Fruit fly (Drosophila melanogaster) whole organism, embryonic: Measurements from ENCODE around the gene Upf2.
A peak's percentile ranks its signal among the peaks of the same experiment; 100 is the strongest.

ENCODE experiments used
- Abd-B ChIP-seq: fragments of 200-800 bp; sonication (Bioruptor generic); optimal IDR thresholded peaks from 2 replicates; lab custom pipeline; 2018; ENCODE audit warnings: missing biosample characterization, mild to moderate bottlenecking, missing genetic modification characterization, moderate library complexity
- Ada2b ChIP-seq: fragments of 200-800 bp; sonication (Bioruptor generic); IDR thresholded peaks from 2 replicates; pipeline ENCODE4 v1.3.6; 2022; ENCODE audit warnings: missing biosample characterization, missing genetic modification characterization
- Atf3 ChIP-seq: fragments of 200-800 bp; sonication (Bioruptor generic); optimal IDR thresholded peaks from 3 replicates; lab custom pipeline; 2016; ENCODE audit warnings: missing biosample characterization, missing genetic modification characterization
- BEAF-32 ChIP-seq: fragments of 200-800 bp; sonication (Bioruptor generic); optimal IDR thresholded peaks from 3 replicates; lab custom pipeline; 2017; ENCODE audit warnings: missing biosample characterization, missing genetic modification characterization, mild to moderate bottlenecking, moderate library complexity, missing genetic modification reagents
- Bdp1 ChIP-seq: fragments of 200-800 bp; sonication (Bioruptor generic); optimal IDR thresholded peaks from 3 replicates; lab custom pipeline; 2016; ENCODE audit warnings: missing biosample characterization, missing genetic modification characterization
- CG10431 ChIP-seq: fragments of 200-800 bp; sonication (Bioruptor generic); optimal IDR thresholded peaks from 3 replicates; lab custom pipeline; 2018; ENCODE audit warnings: missing biosample characterization, mild to moderate bottlenecking, missing genetic modification characterization
- CG10654 ChIP-seq: fragments of 200-800 bp; sonication (Bioruptor generic); optimal IDR thresholded peaks from 2 replicates; lab custom pipeline; 2016; ENCODE audit warnings: missing biosample characterization, missing genetic modification characterization
- CG11398 ChIP-seq: fragments of 200-800 bp; sonication (Bioruptor generic); optimal IDR thresholded peaks from 2 replicates; lab custom pipeline; 2016; ENCODE audit warnings: missing biosample characterization, missing genetic modification characterization
- CG11696 ChIP-seq: fragments of 200-800 bp; sonication (Bioruptor generic); IDR thresholded peaks from 2 replicates; pipeline ENCODE4 v1.3.6; 2022; ENCODE audit warnings: missing biosample characterization, missing genetic modification characterization
- CG11723 ChIP-seq: fragments of 200-800 bp; sonication (Bioruptor generic); optimal IDR thresholded peaks from 2 replicates; lab custom pipeline; 2017; ENCODE audit warnings: missing biosample characterization, mild to moderate bottlenecking, missing genetic modification characterization
- CG12071 ChIP-seq: fragments of 200-800 bp; sonication (Bioruptor generic); optimal IDR thresholded peaks from 3 replicates; lab custom pipeline; 2018; ENCODE audit warnings: missing biosample characterization, mild to moderate bottlenecking, missing genetic modification characterization
- CG1603 ChIP-seq: fragments of 200-800 bp; sonication (Bioruptor generic); optimal IDR thresholded peaks from 2 replicates; lab custom pipeline; 2019; ENCODE audit warnings: missing biosample characterization, mild to moderate bottlenecking, missing genetic modification characterization, moderate library complexity
- CG16863 ChIP-seq: fragments of 200-800 bp; sonication (Bioruptor generic); optimal IDR thresholded peaks from 3 replicates; lab custom pipeline; 2016; ENCODE audit warnings: missing biosample characterization, missing genetic modification characterization
- CG17912 ChIP-seq: fragments of 200-800 bp; sonication (Bioruptor generic); optimal IDR thresholded peaks from 2 replicates; lab custom pipeline; 2018; ENCODE audit warnings: missing biosample characterization, mild to moderate bottlenecking, missing genetic modification characterization
- CG18262 ChIP-seq: fragments of 200-800 bp; optimal IDR thresholded peaks from 3 replicates; lab custom pipeline; 2019; ENCODE audit warnings: missing biosample characterization, mild to moderate bottlenecking, missing genetic modification characterization, moderate library complexity
- CG1832 ChIP-seq: fragments of 200-800 bp; sonication (Bioruptor generic); optimal IDR thresholded peaks from 2 replicates; lab custom pipeline; 2017; ENCODE audit warnings: missing biosample characterization, mild to moderate bottlenecking, missing genetic modification characterization, inconsistent platforms
- CG30020 ChIP-seq: fragments of 200-800 bp; optimal IDR thresholded peaks from 2 replicates; lab custom pipeline; 2019; ENCODE audit warnings: missing biosample characterization, mild to moderate bottlenecking, missing genetic modification characterization, moderate library complexity
- CG6683 ChIP-seq: fragments of 200-800 bp; sonication (Bioruptor generic); optimal IDR thresholded peaks from 2 replicates; lab custom pipeline; 2017; ENCODE audit warnings: missing biosample characterization, mild to moderate bottlenecking, missing genetic modification characterization, missing genetic modification reagents
- CG7928 ChIP-seq: fragments of 200-800 bp; sonication (Bioruptor generic); optimal IDR thresholded peaks from 2 replicates; lab custom pipeline; 2017; ENCODE audit warnings: missing biosample characterization, mild to moderate bottlenecking, missing genetic modification characterization
- CG7987 ChIP-seq: fragments of 200-800 bp; sonication (Bioruptor generic); optimal IDR thresholded peaks from 2 replicates; lab custom pipeline; 2018; ENCODE audit warnings: missing biosample characterization, mild to moderate bottlenecking, missing genetic modification characterization, moderate library complexity
- CG8089 ChIP-seq: fragments of 200-800 bp; sonication (Bioruptor generic); optimal IDR thresholded peaks from 3 replicates; lab custom pipeline; 2016; ENCODE audit warnings: missing biosample characterization, missing genetic modification characterization
- CG9437 ChIP-seq: fragments of 200-800 bp; sonication (Bioruptor generic); optimal IDR thresholded peaks from 2 replicates; lab custom pipeline; 2018; ENCODE audit warnings: missing biosample characterization, mild to moderate bottlenecking, missing genetic modification characterization
- CG9797 ChIP-seq: fragments of 200-800 bp; sonication (Bioruptor generic); optimal IDR thresholded peaks from 3 replicates; lab custom pipeline; 2018; ENCODE audit warnings: missing biosample characterization, mild to moderate bottlenecking, missing genetic modification characterization
- Camta ChIP-seq: fragments of 200-800 bp; sonication (Bioruptor generic); optimal IDR thresholded peaks from 2 replicates; lab custom pipeline; 2016; ENCODE audit warnings: missing biosample characterization, missing genetic modification characterization
- Fer2 ChIP-seq: fragments of 200-800 bp; sonication (Bioruptor generic); optimal IDR thresholded peaks from 2 replicates; lab custom pipeline; 2018; ENCODE audit warnings: missing biosample characterization, mild to moderate bottlenecking, missing genetic modification characterization, moderate library complexity
- HHEX ChIP-seq: fragments of 200-800 bp; sonication (Bioruptor generic); optimal IDR thresholded peaks from 3 replicates; lab custom pipeline; 2017; ENCODE audit warnings: missing biosample characterization, mild to moderate bottlenecking, missing genetic modification characterization, missing genetic modification reagents
- HLHmδ ChIP-seq: fragments of 200-800 bp; sonication (Bioruptor generic); optimal IDR thresholded peaks from 2 replicates; lab custom pipeline; 2018; ENCODE audit warnings: missing biosample characterization, mild to moderate bottlenecking, missing genetic modification characterization, moderate library complexity
- HmgZ ChIP-seq: fragments of 200-800 bp; sonication (Bioruptor generic); optimal IDR thresholded peaks from 2 replicates; lab custom pipeline; 2018; ENCODE audit warnings: missing biosample characterization, mild to moderate bottlenecking, missing genetic modification characterization
- Max ChIP-seq: fragments of 200-800 bp; sonication (Bioruptor generic); optimal IDR thresholded peaks from 2 replicates; lab custom pipeline; 2016; ENCODE audit warnings: missing biosample characterization, mild to moderate bottlenecking, missing genetic modification characterization
- Meics ChIP-seq: fragments of 200-800 bp; sonication (Bioruptor generic); optimal IDR thresholded peaks from 2 replicates; lab custom pipeline; 2017; ENCODE audit warnings: missing biosample characterization, mild to moderate bottlenecking, missing genetic modification characterization
- Mes4 ChIP-seq: fragments of 200-800 bp; sonication (Bioruptor generic); optimal IDR thresholded peaks from 2 replicates; lab custom pipeline; 2016; ENCODE audit warnings: missing biosample characterization, missing genetic modification characterization
- Pdp1 ChIP-seq, 2 experiments: fragments of 200-800 bp; sonication (Bioruptor generic); optimal IDR thresholded peaks; 3 replicates each; lab custom pipeline; 2016; ENCODE audit warnings: missing biosample characterization in 2 of 2, missing genetic modification characterization in 2 of 2, mild to moderate bottlenecking in 1 of 2, moderate library complexity in 1 of 2
- Side ChIP-seq: fragments of 200-800 bp; sonication (Bioruptor generic); optimal IDR thresholded peaks from 2 replicates; lab custom pipeline; 2016; ENCODE audit warnings: missing biosample characterization, missing genetic modification characterization
- abd-A ChIP-seq: fragments of 200-800 bp; sonication (Bioruptor generic); optimal IDR thresholded peaks from 3 replicates; lab custom pipeline; 2019; ENCODE audit warnings: missing biosample characterization, mild to moderate bottlenecking, missing genetic modification characterization, moderate library complexity
- bbx ChIP-seq: fragments of 200-800 bp; sonication (Bioruptor generic); IDR thresholded peaks from 2 replicates; pipeline ENCODE4 v1.3.6; 2022; ENCODE audit warnings: missing biosample characterization, missing genetic modification characterization; ENCODE audit not compliant: partially characterized antibody
- crol ChIP-seq: fragments of 200-800 bp; sonication (Bioruptor generic); IDR thresholded peaks from 2 replicates; pipeline ENCODE4 v1.3.6; 2022; ENCODE audit warnings: missing biosample characterization, missing genetic modification characterization
- disco-r ChIP-seq: fragments of 200-800 bp; sonication (Bioruptor generic); optimal IDR thresholded peaks from 2 replicates; lab custom pipeline; 2016; ENCODE audit warnings: missing biosample characterization, missing genetic modification characterization
- gcm2 ChIP-seq: fragments of 200-800 bp; sonication (Bioruptor generic); optimal IDR thresholded peaks from 2 replicates; lab custom pipeline; 2016; ENCODE audit warnings: missing biosample characterization, missing genetic modification characterization
- gro ChIP-seq: fragments of 200-800 bp; sonication (Bioruptor generic); optimal IDR thresholded peaks from 2 replicates; lab custom pipeline; 2016; ENCODE audit warnings: missing biosample characterization, missing genetic modification characterization
- ham ChIP-seq: fragments of 200-800 bp; sonication (Bioruptor generic); IDR thresholded peaks from 2 replicates; pipeline ENCODE4 v1.3.6; 2022; ENCODE audit warnings: missing biosample characterization, missing genetic modification characterization
- ind ChIP-seq: fragments of 200-800 bp; sonication (Bioruptor generic); optimal IDR thresholded peaks from 3 replicates; lab custom pipeline; 2016; ENCODE audit warnings: missing biosample characterization, missing genetic modification characterization
- jing ChIP-seq: fragments of 200-800 bp; sonication (Bioruptor generic); optimal IDR thresholded peaks from 2 replicates; lab custom pipeline; 2018; ENCODE audit warnings: missing biosample characterization, mild to moderate bottlenecking, missing genetic modification characterization
- ken ChIP-seq: fragments of 200-800 bp; sonication (Bioruptor generic); IDR thresholded peaks from 3 replicates; pipeline ENCODE4 v1.3.6; 2022; ENCODE audit warnings: missing biosample characterization, missing genetic modification characterization
- nerfin-2 ChIP-seq: fragments of 200-800 bp; sonication (Bioruptor generic); IDR thresholded peaks from 2 replicates; pipeline ENCODE4 v1.3.6; 2022; ENCODE audit warnings: missing biosample characterization, missing genetic modification characterization; ENCODE audit not compliant: partially characterized antibody
- run ChIP-seq: fragments of 200-800 bp; sonication (Bioruptor generic); optimal IDR thresholded peaks from 3 replicates; lab custom pipeline; 2018; ENCODE audit warnings: missing biosample characterization, mild to moderate bottlenecking, missing genetic modification characterization
- scrt ChIP-seq: fragments of 200-800 bp; sonication (Bioruptor generic); optimal IDR thresholded peaks from 2 replicates; lab custom pipeline; 2018; ENCODE audit warnings: missing biosample characterization, mild to moderate bottlenecking, missing genetic modification characterization, moderate library complexity
- sna ChIP-seq: fragments of 200-800 bp; sonication (Bioruptor generic); IDR thresholded peaks from 2 replicates; pipeline ENCODE4 v1.3.6; 2022; ENCODE audit warnings: missing biosample characterization, missing genetic modification characterization; ENCODE audit not compliant: partially characterized antibody
- wdn ChIP-seq: fragments of 200-800 bp; sonication (Bioruptor generic); IDR thresholded peaks from 2 replicates; pipeline ENCODE4 v1.3.6; 2022; ENCODE audit warnings: missing biosample characterization, missing genetic modification characterization
- wor ChIP-seq: fragments of 200-800 bp; sonication (Bioruptor generic); IDR thresholded peaks from 2 replicates; pipeline ENCODE4 v1.3.6; 2022; ENCODE audit warnings: missing biosample characterization, missing genetic modification characterization
- zen ChIP-seq: fragments of 200-800 bp; sonication (Bioruptor generic); optimal IDR thresholded peaks from 3 replicates; lab custom pipeline; 2018; ENCODE audit warnings: missing biosample characterization, mild to moderate bottlenecking, missing genetic modification characterization, moderate library complexity

Gene Upf2

dm6 chrX:8115717-8116311 is 40.5 kb upstream of the Upf2 start, which contains the start of gene Gclc (continued):
- TF ChIP-seq wor (GFP tag; lab: Robert Waterston, UW) (no peak), Meics (GFP tag; lab: Kevin White, UChicago) (no peak), Fer2 (tag; lab: Kevin White, UChicago) (no peak), nerfin-2 (no peak), CG11398 (no peak), CG11723 (no peak), HLHmδ (GFP tag; lab: Kevin White, UChicago) (no peak), bbx (GFP tag; lab: Robert Waterston, UW) (peak; percentile 41), ind (GFP tag; lab: Kevin White, UChicago) (no peak), BEAF-32 (GFP tag; lab: Kevin White, UChicago) (peak; percentile 66), abd-A (tag; lab: Kevin White, UChicago) (no peak), Pdp1 (GFP tag; optimal IDR thresholded peaks at IDR 0.05; lab: Kevin White, UChicago) (no peak), Camta (GFP tag; lab: Kevin White, UChicago) (no peak), CG9797 (peak; percentile 64), HHEX (GFP tag; lab: Kevin White, UChicago) (peak; percentile 12), gro (GFP tag; lab: Kevin White, UChicago) (no peak), CG8089 (no peak), gcm2 (GFP tag; lab: Kevin White, UChicago) (no peak), sna (no peak), Bdp1 (GFP tag; lab: Kevin White, UChicago) (no peak), crol (GFP tag; lab: Robert Waterston, UW) (no peak), jing (no peak), CG17912 (GFP tag; lab: Kevin White, UChicago) (no peak), CG30020 (tag; lab: Kevin White, UChicago) (no peak), Atf3 (GFP tag; lab: Kevin White, UChicago) (no peak), Side (no peak), HmgZ (no peak), Max (GFP tag; lab: Kevin White, UChicago) (peak; percentile 23), Mes4 (GFP tag; lab: Kevin White, UChicago) (no peak), wdn (GFP tag; lab: Robert Waterston, UW) (no peak), CG10654 (GFP tag; lab: Kevin White, UChicago) (no peak), CG6683 (GFP tag; lab: Kevin White, UChicago) (no peak), CG7987 (GFP tag; lab: Kevin White, UChicago) (no peak), Ada2b (GFP tag; lab: Robert Waterston, UW) (no peak), CG10431 (GFP tag; lab: Kevin White, UChicago) (no peak), CG16863 (GFP tag; lab: Kevin White, UChicago) (no peak), CG7928 (GFP tag; lab: Kevin White, UChicago) (no peak), ken (GFP tag; lab: Robert Waterston, UW) (0 out of 3 replicates have a peak, but pooled peaks have one; percentile 18), CG12071 (GFP tag; lab: Kevin White, UChicago) (no peak), CG1832 (GFP tag; lab: Kevin White, UChicago) (no peak), ham (no peak), CG9437 (GFP tag; lab: Kevin White, UChicago) (no peak), zen (no peak), Abd-B (GFP tag; lab: Kevin White, UChicago) (no peak), CG18262 (no peak), scrt (GFP tag; lab: Kevin White, UChicago) (peak; percentile 47), disco-r (GFP tag; lab: Kevin White, UChicago) (no peak), CG11696 (GFP tag; lab: Robert Waterston, UW) (no peak), CG1603 (tag; lab: Kevin White, UChicago) (peak; percentile 42), run (tag; lab: Kevin White, UChicago) (no peak)
